Worm (Caenorhabditis elegans) whole organism, L1 larva: ENCODE data around the gene fkb-1.

Experiments
- C16A3.4 ChIP-seq: fragments of 150-350 bp; optimal IDR thresholded peaks from 2 replicates; lab custom pipeline; 2014; ENCODE audit warnings: missing biosample characterization, missing genetic modification characterization
- F16B12.6 ChIP-seq: fragments of 150-350 bp; optimal IDR thresholded peaks from 2 replicates; lab custom pipeline; 2014; ENCODE audit warnings: missing biosample characterization, missing genetic modification characterization
- aly-2 ChIP-seq: fragments of 150-350 bp; optimal IDR thresholded peaks from 2 replicates; lab custom pipeline; 2014; ENCODE audit warnings: missing biosample characterization, missing genetic modification characterization
- blmp-1 ChIP-seq: fragments of 150-350 bp; optimal IDR thresholded peaks from 2 replicates; lab custom pipeline; 2014; ENCODE audit warnings: missing biosample characterization, missing genetic modification characterization
- ceh-63 ChIP-seq: fragments of 200-800 bp; sonication (Bioruptor generic); optimal IDR thresholded peaks from 2 replicates; lab custom pipeline; 2018; ENCODE audit warnings: mild to moderate bottlenecking, missing genetic modification characterization, missing compliant biosample characterization
- ceh-8 ChIP-seq: fragments of 200-800 bp; sonication (Bioruptor generic); optimal IDR thresholded peaks from 2 replicates; lab custom pipeline; 2018; ENCODE audit warnings: mild to moderate bottlenecking, missing genetic modification characterization, moderate library complexity, missing compliant biosample characterization
- ceh-82 ChIP-seq, 3 experiments: fragments of 150-350 bp in 1 of 3; sonication (generic microtip) in 2 of 3; optimal IDR thresholded peaks; 2 replicates each; lab custom pipeline; 2014 to 2017; ENCODE audit warnings: missing biosample characterization in 3 of 3, missing genetic modification characterization in 3 of 3
- ces-1 ChIP-seq: fragments of 150-350 bp; optimal IDR thresholded peaks from 2 replicates; lab custom pipeline; 2014; ENCODE audit warnings: missing biosample characterization, missing genetic modification reagents, missing genetic modification characterization
- dpl-1 ChIP-seq, 3 experiments: fragments of 150-350 bp in 2 of 3; sonication (generic microtip) in 1 of 3; optimal IDR thresholded peaks; 2 replicates each; lab custom pipeline; 2014 to 2017; ENCODE audit warnings: missing biosample characterization in 3 of 3, missing genetic modification characterization in 3 of 3, missing genetic modification reagents in 3 of 3
- dsc-1 ChIP-seq: sonication (generic microtip); optimal IDR thresholded peaks from 2 replicates; lab custom pipeline; 2016; ENCODE audit warnings: mild to moderate bottlenecking, missing genetic modification characterization, missing compliant biosample characterization
- efl-1 ChIP-seq, 4 experiments: fragments of 150-350 bp; optimal IDR thresholded peaks in 3 of 4; peaks in 1 of 4; 1 replicate in 1 of 4; 2 replicates in 3 of 4; lab custom pipeline; 2014; ENCODE audit warnings: missing biosample characterization in 2 of 4, missing genetic modification characterization in 2 of 4, missing genetic modification reagents in 2 of 4
- ets-5 ChIP-seq: fragments of 200-800 bp; sonication (Bioruptor generic); IDR thresholded peaks from 2 replicates; pipeline ENCODE4 v1.3.6; 2022; ENCODE audit warnings: missing genetic modification characterization, missing compliant biosample characterization
- fkh-10 ChIP-seq: sonication (generic microtip); optimal IDR thresholded peaks from 2 replicates; lab custom pipeline; 2017; ENCODE audit warnings: missing biosample characterization, missing genetic modification reagents, missing genetic modification characterization
- fkh-4 ChIP-seq: sonication (generic microtip); optimal IDR thresholded peaks from 2 replicates; lab custom pipeline; 2016; ENCODE audit warnings: missing compliant biosample characterization, missing genetic modification characterization, borderline replicate concordance
- hlh-17 ChIP-seq: fragments of 200-800 bp; sonication (Bioruptor generic); optimal IDR thresholded peaks from 2 replicates; lab custom pipeline; 2018; ENCODE audit warnings: missing genetic modification characterization, mild to moderate bottlenecking, missing compliant biosample characterization, moderate library complexity, borderline replicate concordance
- irx-1 ChIP-seq: sonication (generic microtip); optimal IDR thresholded peaks from 2 replicates; lab custom pipeline; 2016; ENCODE audit warnings: missing genetic modification characterization, missing compliant biosample characterization
- isw-1 ChIP-seq: fragments of 200-800 bp; sonication (Bioruptor generic); IDR thresholded peaks from 2 replicates; pipeline ENCODE4 v1.3.6; 2022; ENCODE audit warnings: missing genetic modification characterization, missing compliant biosample characterization
- lin-14 ChIP-seq: fragments of 200-800 bp; sonication (Bioruptor generic); optimal IDR thresholded peaks from 2 replicates; lab custom pipeline; 2018; ENCODE audit warnings: mild to moderate bottlenecking, missing genetic modification characterization, moderate library complexity, missing compliant biosample characterization
- lin-15B ChIP-seq: fragments of 150-350 bp; sonication (generic microtip); optimal IDR thresholded peaks from 3 replicates; lab custom pipeline; 2014; ENCODE audit warnings: missing biosample characterization, missing genetic modification characterization
- lir-3 ChIP-seq: sonication (generic microtip); optimal IDR thresholded peaks from 2 replicates; lab custom pipeline; 2016; ENCODE audit warnings: mild to moderate bottlenecking, missing genetic modification characterization, moderate library complexity, missing compliant biosample characterization; ENCODE audit not compliant: poor library complexity
- lsy-2 ChIP-seq, 2 experiments: fragments of 150-350 bp; optimal IDR thresholded peaks; 2 replicates each; lab custom pipeline; 2014; ENCODE audit warnings: missing biosample characterization in 2 of 2, missing genetic modification characterization in 2 of 2
- mdl-1 ChIP-seq, 2 experiments: fragments of 150-350 bp; optimal IDR thresholded peaks; 2 replicates each; lab custom pipeline; 2014 to 2017; ENCODE audit warnings: missing biosample characterization in 2 of 2, missing genetic modification characterization in 2 of 2, inconsistent platforms in 1 of 2
- mef-2 ChIP-seq: fragments of 150-350 bp; optimal IDR thresholded peaks from 2 replicates; lab custom pipeline; 2014; ENCODE audit warnings: missing biosample characterization, missing genetic modification characterization
- nhr-11 ChIP-seq: fragments of 150-350 bp; optimal IDR thresholded peaks from 2 replicates; lab custom pipeline; 2014; ENCODE audit warnings: missing biosample characterization, missing genetic modification characterization
- nhr-12 ChIP-seq: sonication (generic microtip); optimal IDR thresholded peaks from 2 replicates; lab custom pipeline; 2017; ENCODE audit warnings: missing biosample characterization, missing genetic modification characterization
- nhr-19 ChIP-seq: fragments of 200-800 bp; sonication (Bioruptor generic); conservative IDR thresholded peaks from 2 replicates; pipeline ENCODE4 v1.3.6; 2022; ENCODE audit warnings: missing genetic modification characterization, missing compliant biosample characterization
- nhr-20 ChIP-seq: sonication (generic microtip); optimal IDR thresholded peaks from 2 replicates; lab custom pipeline; 2016; ENCODE audit warnings: mild to moderate bottlenecking, missing genetic modification characterization, missing compliant biosample characterization
- nhr-237 ChIP-seq: fragments of 150-350 bp; optimal IDR thresholded peaks from 2 replicates; lab custom pipeline; 2014; ENCODE audit warnings: missing biosample characterization, missing genetic modification characterization
- nhr-28 ChIP-seq: fragments of 150-350 bp; optimal IDR thresholded peaks from 2 replicates; lab custom pipeline; 2014; ENCODE audit warnings: missing biosample characterization, missing genetic modification characterization
- nhr-71 ChIP-seq: sonication (generic microtip); optimal IDR thresholded peaks from 2 replicates; lab custom pipeline; 2016; ENCODE audit warnings: mild to moderate bottlenecking, missing genetic modification characterization, moderate library complexity, missing compliant biosample characterization
- nhr-85 ChIP-seq: sonication (generic microtip); peaks from one replicate; lab custom pipeline; 2016; ENCODE audit warnings: missing genetic modification characterization, inconsistent platforms, missing compliant biosample characterization
- nhr-90 ChIP-seq: sonication (generic microtip); optimal IDR thresholded peaks from 2 replicates; lab custom pipeline; 2016; ENCODE audit warnings: mild to moderate bottlenecking, missing genetic modification characterization, missing compliant biosample characterization; ENCODE audit not compliant: poor library complexity
- pqm-1 ChIP-seq: sonication (generic microtip); optimal IDR thresholded peaks from 3 replicates; lab custom pipeline; 2017; ENCODE audit warnings: missing biosample characterization, missing genetic modification characterization
- rnt-1 ChIP-seq: sonication (generic microtip); optimal IDR thresholded peaks from 2 replicates; lab custom pipeline; 2016; ENCODE audit warnings: mild to moderate bottlenecking, missing genetic modification characterization, moderate library complexity, missing compliant biosample characterization
- snu-23 ChIP-seq: sonication (generic microtip); optimal IDR thresholded peaks from 2 replicates; lab custom pipeline; 2016; ENCODE audit warnings: missing genetic modification characterization, missing compliant biosample characterization
- sup-37 ChIP-seq: fragments of 200-800 bp; sonication (Bioruptor generic); optimal IDR thresholded peaks from 2 replicates; lab custom pipeline; 2018; ENCODE audit warnings: mild to moderate bottlenecking, missing genetic modification characterization, missing compliant biosample characterization
- swsn-7 ChIP-seq: sonication (generic microtip); optimal IDR thresholded peaks from 2 replicates; lab custom pipeline; 2016; ENCODE audit warnings: missing genetic modification characterization, missing compliant biosample characterization
- tbx-2 ChIP-seq: sonication (generic microtip); optimal IDR thresholded peaks from 2 replicates; lab custom pipeline; 2016; ENCODE audit warnings: missing genetic modification characterization, missing compliant biosample characterization
- tlp-1 ChIP-seq: fragments of 150-350 bp; optimal IDR thresholded peaks from 2 replicates; lab custom pipeline; 2014; ENCODE audit warnings: missing biosample characterization, missing genetic modification characterization
- unc-62 ChIP-seq: fragments of 150-350 bp; optimal IDR thresholded peaks from 2 replicates; lab custom pipeline; 2014; ENCODE audit warnings: missing biosample characterization, missing genetic modification reagents, missing genetic modification characterization
- unc-86 ChIP-seq: sonication (generic microtip); optimal IDR thresholded peaks from 2 replicates; lab custom pipeline; 2016; ENCODE audit warnings: missing genetic modification characterization, missing compliant biosample characterization
- unc-98 ChIP-seq: fragments of 200-800 bp; sonication (Bioruptor generic); IDR thresholded peaks from 2 replicates; pipeline ENCODE4 v1.3.6; 2022; ENCODE audit warnings: missing genetic modification characterization, missing compliant biosample characterization
- zag-1 ChIP-seq: fragments of 150-350 bp; optimal IDR thresholded peaks from 2 replicates; lab custom pipeline; 2014; ENCODE audit warnings: missing biosample characterization, missing genetic modification characterization
- ztf-11 ChIP-seq, 2 experiments: sonication (generic microtip); optimal IDR thresholded peaks; 2 replicates each; lab custom pipeline; 2016 to 2017; ENCODE audit warnings: missing genetic modification characterization in 2 of 2, missing biosample characterization in 1 of 2, missing compliant biosample characterization in 1 of 2
- ztf-4 ChIP-seq: fragments of 150-350 bp; optimal IDR thresholded peaks from 2 replicates; lab custom pipeline; 2014; ENCODE audit warnings: missing biosample characterization, missing genetic modification characterization

Gene fkb-1

ce11 chrIV:11053652-11054317, 17.4 kb downstream of the fkb-1 start, which contains the start of the genes F36H1.12 and lin-3:
TSS of gene F36H1.12 (minus strand) at chrIV:11053702.
TSS of gene lin-3 (plus strand) at chrIV:11054308.
- TF ChIP-seq lir-3 (tag; lab: Kevin White, UChicago) (no peak), ces-1 (no peak), tlp-1 (no peak), nhr-28 (no peak), nhr-85 (tag; lab: Kevin White, UChicago) (no peak), zag-1 (tag; lab: Kevin White, UChicago) (no peak), mdl-1 (tag; optimal IDR thresholded peaks at IDR 0.05; lab: Kevin White, UChicago) (no peak), ztf-11 (tag; optimal IDR thresholded peaks at IDR 0.05; lab: Kevin White, UChicago) (no peak), sup-37 (GFP tag; lab: Kevin White, UChicago) (no peak), ets-5 (GFP tag; lab: Robert Waterston, UW) (no peak), unc-98 (no peak), pqm-1 (tag; lab: Kevin White, UChicago) (no peak), fkh-4 (tag; lab: Kevin White, UChicago) (no peak), irx-1 (tag; lab: Kevin White, UChicago) (no peak)

- no peak for TF ChIP-seq unc-86
- peak; percentile 7 for TF ChIP-seq nhr-20
- peak; percentile 2 for TF ChIP-seq nhr-11 (tag; lab: Kevin White, UChicago)
- TF ChIP-seq mef-2 (tag; lab: Kevin White, UChicago): no peak
- TF ChIP-seq rnt-1 (tag; lab: Kevin White, UChicago): peak; percentile 35
- peak; percentile 70 for TF ChIP-seq nhr-71 (tag; lab: Kevin White, UChicago)
- TF ChIP-seq ztf-4 (tag; lab: Kevin White, UChicago): peak; percentile 35
- TF ChIP-seq snu-23: peak; percentile 18
- TF ChIP-seq swsn-7 (tag; lab: Kevin White, UChicago): peak; percentile 17
- peak; percentile 43 to 47 for TF ChIP-seq lsy-2 (tag; optimal IDR thresholded peaks at IDR 0.05; lab: Kevin White, UChicago)
- TF ChIP-seq nhr-19: peak; percentile 28; the same call in 1 of the 2 replicates
- no peak for TF ChIP-seq ceh-8 (GFP tag; lab: Kevin White, UChicago)
- TF ChIP-seq efl-1 (optimal IDR thresholded peaks at IDR 0.05; lab: Kevin White, UChicago): no peak
- TF ChIP-seq efl-1 (GFP tag; optimal IDR thresholded peaks at IDR 0.05 in 1 of 2; lab: Kevin White, UChicago): peak in 1 of 2 experiments; percentile 14
- TF ChIP-seq, all 84 proteins: peak for 10
Measured at ce11 chrIV:11062984-11063613, 26.7 kb downstream of the fkb-1 start.

- TF ChIP-seq hlh-17 (no peak), nhr-71 (tag; lab: Kevin White, UChicago) (peak; percentile 80), rnt-1 (tag; lab: Kevin White, UChicago) (peak; percentile 85), ets-5 (GFP tag; lab: Robert Waterston, UW) (no peak), dsc-1 (tag; lab: Kevin White, UChicago) (no peak), fkh-4 (tag; lab: Kevin White, UChicago) (no peak), ceh-82 (tag; optimal IDR thresholded peaks at IDR 0.05; lab: Kevin White, UChicago) (no peak), lsy-2 (tag; optimal IDR thresholded peaks at IDR 0.05; lab: Kevin White, UChicago) (peak in 1 of 2 experiments; percentile 52), nhr-20 (peak; percentile 11), ceh-63 (GFP tag; lab: Kevin White, UChicago) (no peak), nhr-90 (tag; lab: Kevin White, UChicago) (no peak), nhr-11 (tag; lab: Kevin White, UChicago) (no peak), sup-37 (GFP tag; lab: Kevin White, UChicago) (no peak), tbx-2 (no peak), C16A3.4 (tag; lab: Kevin White, UChicago) (no peak), F16B12.6 (no peak), ztf-4 (tag; lab: Kevin White, UChicago) (peak; percentile 21), dpl-1 (GFP tag; optimal IDR thresholded peaks at IDR 0.05; lab: Kevin White, UChicago) (no peak), blmp-1 (tag; lab: Kevin White, UChicago) (no peak), lin-14 (GFP tag; lab: Kevin White, UChicago) (peak; percentile 63), irx-1 (tag; lab: Kevin White, UChicago) (no peak), isw-1 (GFP tag; lab: Robert Waterston, UW) (no peak), snu-23 (peak; percentile 50), unc-62 (GFP tag; lab: Kevin White, UChicago) (no peak), fkh-10 (GFP tag; lab: Kevin White, UChicago) (no peak), mdl-1 (tag; optimal IDR thresholded peaks at IDR 0.05; lab: Kevin White, UChicago) (peak in 1 of 2 experiments; percentile 0), aly-2 (tag; lab: Kevin White, UChicago) (no peak), lin-15B (tag; lab: Kevin White, UChicago) (no peak), nhr-12 (tag; lab: Kevin White, UChicago) (no peak), nhr-237 (no peak)
Measured at ce11 chrIV:11063962-11064361, 27.6 kb downstream of the fkb-1 start, which contains the start of gene ttr-16. TSS of gene ttr-16 (minus strand) at chrIV:11064137.
